Worm (Caenorhabditis elegans) whole organism, late embryonic: ENCODE measurements around the gene nlp-18.

Experiments used
- ama-1 ChIP-seq: fragments of 150-350 bp; optimal IDR thresholded peaks from 2 replicates; lab custom pipeline; 2014
- mec-3 ChIP-seq: sonication (generic microtip); optimal IDR thresholded peaks from 2 replicates; lab custom pipeline; 2016; ENCODE audit warnings: borderline replicate concordance, missing genetic modification characterization, missing compliant biosample characterization
- pat-9 ChIP-seq: fragments of 200-800 bp; sonication (Bioruptor generic); optimal IDR thresholded peaks from 2 replicates; lab custom pipeline; 2018; ENCODE audit warnings: mild to moderate bottlenecking, missing genetic modification characterization, moderate library complexity, missing compliant biosample characterization
- unc-86 ChIP-seq: sonication (generic microtip); optimal IDR thresholded peaks from 2 replicates; lab custom pipeline; 2016; ENCODE audit warnings: missing genetic modification characterization, missing compliant biosample characterization

ce11 chrII:11055223-11055622 is 25.0 kb upstream of the nlp-18 start, which contains the start of gene F45E10.2:
- TF ChIP-seq unc-86 (tag; lab: Kevin White, UChicago) (no peak), pat-9 (tag; lab: Kevin White, UChicago) (no peak), mec-3 (tag; lab: Kevin White, UChicago) (no peak), ama-1 (lab: Kevin White, UChicago) (no peak)
